Fruit fly (Drosophila melanogaster): ENCODE data around the gene Uros1.

Gene Uros1

DNA sequence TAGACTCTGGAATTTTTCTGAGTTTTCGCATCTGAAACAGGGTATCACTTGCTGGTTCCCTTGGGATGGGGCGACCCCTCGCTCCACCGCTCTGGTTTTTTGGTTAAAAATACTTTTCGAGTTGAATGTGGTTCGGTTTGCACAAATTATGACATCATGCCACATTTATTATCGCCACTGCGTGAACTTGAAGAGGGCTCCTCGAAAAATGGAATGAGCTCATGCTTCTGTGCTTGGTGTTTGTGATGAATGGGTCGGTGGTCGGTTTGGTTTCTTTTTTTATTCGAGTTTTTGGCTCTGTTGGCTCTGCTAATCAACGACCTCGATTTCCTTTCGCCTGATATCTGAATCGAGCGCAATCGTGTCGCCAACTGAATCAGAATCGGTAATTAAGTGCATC, 18.3 kb downstream of the Uros1 start:
- no peak for TF ChIP-seq cnc (optimal IDR thresholded peaks at IDR 0.05)
- no peak for TF ChIP-seq ovo (GFP tag; optimal IDR thresholded peaks at IDR 0.05)
- no peak for TF ChIP-seq CG14711 (tag; optimal IDR thresholded peaks at IDR 0.05)
- TF ChIP-seq Clk (GFP tag; optimal IDR thresholded peaks at IDR 0.05): no peak
- TF ChIP-seq CG7045 (GFP tag; optimal IDR thresholded peaks at IDR 0.05): no peak
- TF ChIP-seq CG33017 (tag; optimal IDR thresholded peaks at IDR 0.05): no peak
- TF ChIP-seq bab1 (GFP tag; optimal IDR thresholded peaks at IDR 0.05): no peak
- TF ChIP-seq CG11617 (GFP tag; optimal IDR thresholded peaks at IDR 0.05): no peak
- no peak for TF ChIP-seq cic (GFP tag; optimal IDR thresholded peaks at IDR 0.05)
- no peak for TF ChIP-seq CG12768 (GFP tag; optimal IDR thresholded peaks at IDR 0.05)
- TF ChIP-seq tj (GFP tag; optimal IDR thresholded peaks at IDR 0.05): no peak
- TF ChIP-seq CG1620 (GFP tag; optimal IDR thresholded peaks at IDR 0.05): no peak

DNA sequence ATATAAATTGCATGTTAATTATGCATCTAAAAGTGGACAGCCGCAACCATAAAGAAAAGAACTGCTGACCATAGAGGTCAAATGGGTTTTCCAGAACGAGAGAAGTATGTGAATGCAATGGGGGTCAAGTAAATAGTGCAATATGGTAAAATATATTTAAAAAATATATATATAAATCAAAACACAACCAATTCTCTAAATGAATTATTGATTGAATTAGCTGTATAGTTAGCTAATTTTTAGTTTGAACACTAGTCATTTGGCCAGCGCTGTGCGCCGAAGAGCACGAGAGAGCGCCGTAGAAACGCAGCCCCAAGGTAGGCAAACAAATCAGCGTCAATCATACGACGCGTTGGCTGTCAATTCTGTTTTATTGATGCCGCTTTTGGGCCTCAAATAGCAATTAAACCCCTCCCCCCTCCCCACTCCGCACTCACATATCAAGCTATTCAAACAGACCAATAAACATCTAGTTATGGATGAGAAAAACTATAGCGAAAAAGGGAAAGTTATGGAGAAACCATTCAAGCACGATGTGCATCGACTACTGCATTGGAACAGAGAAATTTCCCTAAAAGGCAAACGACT, 21.0 kb downstream of the Uros1 start:
- TF ChIP-seq CG7101 (tag; optimal IDR thresholded peaks at IDR 0.05) (peak; percentile 80), Crg-1 (GFP tag; optimal IDR thresholded peaks at IDR 0.05) (no peak), Mnt (GFP tag; optimal IDR thresholded peaks at IDR 0.05) (peak; percentile 8), cic (GFP tag; optimal IDR thresholded peaks at IDR 0.05) (no peak), kay (GFP tag; ENCODE audit: borderline replicate concordance) (no peak), tj (GFP tag; optimal IDR thresholded peaks at IDR 0.05) (peak; percentile 2), bab1 (GFP tag; optimal IDR thresholded peaks at IDR 0.05) (peak; percentile 74), CG5204 (GFP tag; optimal IDR thresholded peaks at IDR 0.05) (no peak), CG14711 (tag; optimal IDR thresholded peaks at IDR 0.05) (peak; percentile 71), CG11617 (GFP tag; optimal IDR thresholded peaks at IDR 0.05) (peak; percentile 30), Hr96 (GFP tag; optimal IDR thresholded peaks at IDR 0.05) (no peak), cnc (optimal IDR thresholded peaks at IDR 0.05) (no peak), CG1620 (GFP tag; optimal IDR thresholded peaks at IDR 0.05) (no peak), pad (GFP tag; optimal IDR thresholded peaks at IDR 0.05) (peak; percentile 17), CG12768 (GFP tag; optimal IDR thresholded peaks at IDR 0.05) (peak; percentile 30), ovo (GFP tag; optimal IDR thresholded peaks at IDR 0.05) (no peak), CG7045 (GFP tag; optimal IDR thresholded peaks at IDR 0.05) (peak; percentile 12), CG33017 (tag; optimal IDR thresholded peaks at IDR 0.05) (peak; percentile 79), Clk (GFP tag; optimal IDR thresholded peaks at IDR 0.05) (no peak), toe (GFP tag; optimal IDR thresholded peaks at IDR 0.05) (no peak)

DNA sequence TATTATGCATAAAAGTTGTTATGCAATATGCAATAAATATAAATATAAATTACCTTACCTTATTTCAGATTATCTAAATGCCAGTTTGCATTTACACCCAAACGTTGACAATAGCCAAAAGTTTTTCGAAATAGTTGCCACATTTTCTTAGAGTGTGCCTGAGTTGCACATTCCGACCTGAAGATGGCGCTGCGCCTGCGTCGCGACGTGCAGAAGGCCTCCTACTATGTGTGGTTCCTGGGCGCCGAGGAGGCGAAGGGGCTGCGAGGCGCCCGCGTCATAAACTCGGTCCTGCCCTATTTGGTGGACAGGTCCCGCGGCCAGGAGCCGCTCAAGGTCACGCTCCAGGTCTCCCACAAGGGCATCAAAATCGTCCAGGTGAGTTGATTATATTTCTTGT, 32.6 kb downstream of the Uros1 start:
- TF ChIP-seq CG33017 (tag; optimal IDR thresholded peaks at IDR 0.05) (no peak), CG5204 (GFP tag; optimal IDR thresholded peaks at IDR 0.05) (no peak), CG7101 (tag; optimal IDR thresholded peaks at IDR 0.05) (no peak), pad (GFP tag; optimal IDR thresholded peaks at IDR 0.05) (no peak), CG7045 (GFP tag; optimal IDR thresholded peaks at IDR 0.05) (no peak), Crg-1 (GFP tag; optimal IDR thresholded peaks at IDR 0.05) (no peak), CG14711 (tag; optimal IDR thresholded peaks at IDR 0.05) (no peak), ovo (GFP tag; optimal IDR thresholded peaks at IDR 0.05) (no peak), toe (GFP tag; optimal IDR thresholded peaks at IDR 0.05) (no peak), Mnt (GFP tag; optimal IDR thresholded peaks at IDR 0.05) (no peak), CG1620 (GFP tag; optimal IDR thresholded peaks at IDR 0.05) (no peak), kay (GFP tag; ENCODE audit: borderline replicate concordance) (no peak), bab1 (GFP tag; optimal IDR thresholded peaks at IDR 0.05) (no peak), CG12768 (GFP tag; optimal IDR thresholded peaks at IDR 0.05) (no peak), Clk (GFP tag; optimal IDR thresholded peaks at IDR 0.05) (no peak), CG11617 (GFP tag; optimal IDR thresholded peaks at IDR 0.05) (no peak), tj (GFP tag; optimal IDR thresholded peaks at IDR 0.05) (no peak), cic (GFP tag; optimal IDR thresholded peaks at IDR 0.05) (no peak)

DNA sequence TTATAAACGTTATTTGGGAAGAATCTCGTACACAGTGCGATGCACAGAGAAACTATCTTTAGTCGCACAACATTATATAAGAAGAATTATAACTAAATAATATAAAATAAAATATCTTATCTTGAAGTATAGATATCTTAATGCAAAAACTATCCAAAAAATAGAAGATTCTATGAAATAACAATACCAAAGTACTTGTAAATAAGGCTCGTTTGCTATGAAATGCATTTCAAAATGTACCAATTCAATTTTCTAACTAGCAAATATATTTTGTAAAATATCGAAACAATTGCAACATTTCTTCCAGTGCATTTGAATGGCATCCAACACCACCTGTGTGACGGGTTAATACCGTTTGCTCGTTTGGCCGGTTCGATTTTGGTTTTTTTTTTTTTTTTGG, 33.8 kb downstream of the Uros1 start:
- TF ChIP-seq cic (GFP tag; optimal IDR thresholded peaks at IDR 0.05) (no peak), Mnt (GFP tag; optimal IDR thresholded peaks at IDR 0.05) (no peak), toe (GFP tag; optimal IDR thresholded peaks at IDR 0.05) (no peak)

DNA sequence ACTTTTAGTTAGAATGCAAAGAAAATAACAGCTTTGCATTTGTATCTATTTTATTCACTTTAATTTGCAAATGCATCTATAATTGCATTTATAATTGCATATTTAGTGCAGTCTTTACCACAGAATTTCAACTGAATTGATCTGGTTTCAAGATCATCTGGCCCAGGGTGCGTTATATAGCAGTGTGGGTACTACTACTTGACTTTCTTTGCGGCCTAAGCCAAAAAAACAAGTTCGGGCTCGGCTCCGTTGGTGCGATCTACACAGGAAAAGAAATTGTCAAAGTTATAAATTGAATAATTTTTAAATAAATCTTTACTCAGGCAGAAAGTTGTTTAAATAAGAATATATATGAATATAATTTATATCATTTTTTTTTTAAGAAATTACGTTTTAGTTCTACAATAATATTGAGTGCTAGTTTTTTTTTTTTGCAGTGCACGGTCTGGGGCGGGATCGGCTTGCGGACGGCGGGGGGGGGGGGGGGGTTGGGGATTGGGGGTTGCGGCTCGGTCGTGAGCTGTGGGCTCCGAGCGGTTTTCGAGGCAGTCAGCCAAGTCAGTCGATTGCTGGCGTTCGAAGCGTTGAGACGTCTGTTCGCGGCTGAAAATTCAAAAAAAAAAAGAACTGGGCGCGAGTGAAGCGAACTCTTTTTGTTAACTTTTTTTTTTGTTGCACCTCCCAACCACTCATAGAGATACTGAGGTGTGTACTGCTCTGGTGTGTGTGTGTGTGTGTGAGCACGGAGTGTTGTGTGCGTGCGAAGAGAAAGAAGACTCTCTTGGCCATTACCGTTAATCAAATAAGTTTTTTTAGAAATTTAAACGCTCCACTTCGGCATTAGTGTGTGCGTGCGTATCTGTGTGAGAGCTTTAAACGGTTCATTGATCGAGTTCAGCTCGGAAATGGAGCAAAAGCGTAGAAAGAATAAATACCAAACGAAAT, 36.2 kb downstream of the Uros1 start:
- TF ChIP-seq ovo (GFP tag; optimal IDR thresholded peaks at IDR 0.05) (no peak), CG14711 (tag; optimal IDR thresholded peaks at IDR 0.05) (peak; percentile 66), Mnt (GFP tag; optimal IDR thresholded peaks at IDR 0.05) (no peak), tj (GFP tag; optimal IDR thresholded peaks at IDR 0.05) (peak; percentile 48), CG11617 (GFP tag; optimal IDR thresholded peaks at IDR 0.05) (peak; percentile 21), CG7045 (GFP tag; optimal IDR thresholded peaks at IDR 0.05) (peak; percentile 13), bab1 (GFP tag; optimal IDR thresholded peaks at IDR 0.05) (peak; percentile 94), CG33017 (tag; optimal IDR thresholded peaks at IDR 0.05) (no peak), CG7101 (tag; optimal IDR thresholded peaks at IDR 0.05) (peak; percentile 64), pad (GFP tag; optimal IDR thresholded peaks at IDR 0.05) (peak; percentile 25)

DNA sequence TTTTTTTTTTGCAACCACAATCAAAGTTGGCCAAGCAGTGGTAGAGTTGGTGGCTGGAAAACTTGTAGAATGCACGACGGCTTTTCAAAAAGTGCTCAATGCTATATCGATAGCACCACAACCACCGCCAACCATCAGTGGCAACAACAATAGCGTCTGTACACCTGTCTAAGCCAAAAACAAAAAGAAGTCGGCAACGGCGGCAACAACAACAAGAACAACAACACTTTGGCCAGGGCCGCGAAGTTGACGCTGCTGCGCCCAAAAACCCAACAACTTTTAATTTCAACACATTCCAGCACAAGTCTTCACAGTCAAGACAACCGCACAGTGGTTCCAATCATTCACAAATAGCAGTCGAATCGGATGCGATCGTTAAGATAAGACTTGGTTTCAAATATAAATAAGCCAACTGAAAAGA, 36.9 kb downstream of the Uros1 start:
- no peak for TF ChIP-seq Mnt (GFP tag; optimal IDR thresholded peaks at IDR 0.05)
- no peak for TF ChIP-seq Clk (GFP tag; optimal IDR thresholded peaks at IDR 0.05)
- TF ChIP-seq CG11617 (GFP tag; optimal IDR thresholded peaks at IDR 0.05): no peak
- TF ChIP-seq CG7045 (GFP tag; optimal IDR thresholded peaks at IDR 0.05): no peak
- TF ChIP-seq CG7101 (tag; optimal IDR thresholded peaks at IDR 0.05): no peak
- TF ChIP-seq CG33017 (tag; optimal IDR thresholded peaks at IDR 0.05): no peak
- TF ChIP-seq ovo (GFP tag; optimal IDR thresholded peaks at IDR 0.05): no peak
- no peak for TF ChIP-seq toe (GFP tag; optimal IDR thresholded peaks at IDR 0.05)
- TF ChIP-seq Hr96 (GFP tag; optimal IDR thresholded peaks at IDR 0.05): no peak
- TF ChIP-seq kay (GFP tag; ENCODE audit: borderline replicate concordance): no peak
- no peak for TF ChIP-seq bab1 (GFP tag; optimal IDR thresholded peaks at IDR 0.05)
- TF ChIP-seq CG12768 (GFP tag; optimal IDR thresholded peaks at IDR 0.05): no peak
- TF ChIP-seq CG5204 (GFP tag; optimal IDR thresholded peaks at IDR 0.05): no peak
- no peak for TF ChIP-seq cic (GFP tag; optimal IDR thresholded peaks at IDR 0.05)
- no peak for TF ChIP-seq cnc (optimal IDR thresholded peaks at IDR 0.05)
- TF ChIP-seq CG14711 (tag; optimal IDR thresholded peaks at IDR 0.05): no peak
- TF ChIP-seq CG1620 (GFP tag; optimal IDR thresholded peaks at IDR 0.05): no peak
- TF ChIP-seq Crg-1 (GFP tag; optimal IDR thresholded peaks at IDR 0.05): no peak
- TF ChIP-seq tj (GFP tag; optimal IDR thresholded peaks at IDR 0.05): no peak
- TF ChIP-seq pad (GFP tag; optimal IDR thresholded peaks at IDR 0.05): no peak
